Fruit fly (Drosophila melanogaster): Measurements from ENCODE around the gene KP78b.

The KP78b gene

DNA sequence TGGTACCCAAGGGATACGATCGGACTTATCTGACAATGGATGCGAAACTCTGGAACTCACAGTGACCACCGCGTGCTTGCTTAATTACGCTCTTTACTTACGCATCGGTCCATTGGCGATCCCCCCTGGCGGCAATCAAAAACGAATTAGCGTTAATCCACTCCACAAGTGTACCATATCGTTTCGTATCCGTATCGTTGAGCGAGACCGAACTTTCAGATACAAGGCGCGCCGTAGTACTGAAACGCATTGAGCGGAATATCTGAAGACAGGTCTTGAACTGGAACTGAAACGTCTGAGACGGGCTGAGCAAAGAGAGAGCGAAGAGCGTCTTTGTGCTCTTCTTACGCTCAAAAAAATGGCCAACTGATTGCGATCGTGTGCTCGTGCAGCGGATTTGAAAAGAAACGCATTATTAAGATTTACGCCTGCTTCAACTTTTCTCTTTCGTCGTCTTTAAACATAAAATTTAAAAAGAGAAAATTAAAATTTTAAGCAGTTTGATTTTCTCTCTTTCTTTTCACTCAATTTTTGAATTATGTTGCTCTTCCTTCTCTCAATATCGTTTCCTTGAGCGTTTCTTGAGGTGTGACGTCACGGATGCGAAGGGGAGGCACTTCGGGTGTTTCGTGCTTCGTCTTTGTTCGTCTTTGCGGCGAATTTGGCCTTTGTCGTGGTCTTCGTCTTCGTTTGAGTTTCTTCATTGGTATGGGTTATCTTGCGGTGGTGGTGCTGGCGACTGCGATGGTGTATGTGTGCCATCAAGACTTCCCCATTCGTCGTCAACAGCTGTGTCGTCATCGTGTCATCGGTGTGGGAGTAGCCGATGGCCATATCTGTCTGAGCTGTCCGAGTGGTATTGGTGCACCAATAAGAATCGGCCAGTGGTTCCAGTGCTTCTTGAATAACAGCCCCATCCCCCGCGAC is at the start of gene KP78b, which contains the start of gene KP78a:
TSS of gene KP78b (minus strand) at position 220 of the 927 bp plus-strand sequence.
TSS of gene KP78a (minus strand) at position 220 of the 927 bp plus-strand sequence.
- TF ChIP-seq psq (optimal IDR thresholded peaks at IDR 0.05): no peak
- TF ChIP-seq h (optimal IDR thresholded peaks at IDR 0.05): no peak
- no peak for TF ChIP-seq Myc (optimal IDR thresholded peaks at IDR 0.05)
- no peak for TF ChIP-seq ttk (optimal IDR thresholded peaks at IDR 0.05)
- TF ChIP-seq Sin3A (optimal IDR thresholded peaks at IDR 0.05): no peak
- no peak for TF ChIP-seq insv (optimal IDR thresholded peaks at IDR 0.05)

DNA sequence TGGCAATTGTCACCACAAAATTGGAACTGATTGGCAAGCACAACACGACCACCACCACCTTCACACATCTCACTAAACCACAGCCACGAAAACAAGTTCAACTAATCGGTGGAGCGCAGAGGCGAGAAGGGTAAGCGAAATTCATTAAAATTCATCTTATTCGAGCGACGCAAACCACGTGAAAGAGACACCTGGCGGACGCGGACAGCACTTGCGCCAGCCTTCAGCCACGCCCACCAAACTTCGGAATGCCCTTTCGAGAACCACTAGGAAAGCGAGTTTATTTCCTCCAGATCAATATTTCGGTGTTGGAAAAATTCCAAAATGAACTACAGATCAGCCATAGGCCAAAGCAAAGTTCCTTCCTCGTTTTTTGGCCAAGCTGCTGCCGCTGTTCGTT is 42.6 kb upstream of the KP78b start:
- no peak for TF ChIP-seq psq (optimal IDR thresholded peaks at IDR 0.05)
- no peak for TF ChIP-seq ttk (optimal IDR thresholded peaks at IDR 0.05)
- no peak for TF ChIP-seq h (optimal IDR thresholded peaks at IDR 0.05)
- TF ChIP-seq Myc (optimal IDR thresholded peaks at IDR 0.05): no peak
- TF ChIP-seq insv (optimal IDR thresholded peaks at IDR 0.05): no peak
- TF ChIP-seq Sin3A (optimal IDR thresholded peaks at IDR 0.05): no peak

DNA sequence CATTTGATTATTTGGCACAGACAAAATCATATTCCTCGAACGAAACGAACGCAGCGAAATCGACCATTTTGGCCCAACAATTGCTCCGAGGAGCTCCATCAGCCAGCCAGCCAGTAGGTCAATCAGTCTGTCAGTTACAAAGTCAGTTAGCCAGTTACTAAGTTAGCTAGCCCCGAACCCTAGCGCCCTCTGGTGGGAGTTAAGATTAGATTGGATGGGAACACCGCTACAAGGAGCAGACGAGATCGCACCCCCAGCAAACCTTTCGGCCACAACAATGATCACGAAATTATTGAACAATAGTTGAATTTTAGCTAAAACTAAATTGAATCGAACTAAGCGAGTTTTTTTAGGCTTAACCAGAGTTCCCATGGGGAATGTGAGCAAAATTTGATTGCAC is 41.0 kb upstream of the KP78b start:
- TF ChIP-seq ttk (optimal IDR thresholded peaks at IDR 0.05) (no peak), insv (optimal IDR thresholded peaks at IDR 0.05) (no peak), h (optimal IDR thresholded peaks at IDR 0.05) (no peak), Myc (optimal IDR thresholded peaks at IDR 0.05) (no peak), psq (optimal IDR thresholded peaks at IDR 0.05) (no peak), Sin3A (optimal IDR thresholded peaks at IDR 0.05) (no peak)

DNA sequence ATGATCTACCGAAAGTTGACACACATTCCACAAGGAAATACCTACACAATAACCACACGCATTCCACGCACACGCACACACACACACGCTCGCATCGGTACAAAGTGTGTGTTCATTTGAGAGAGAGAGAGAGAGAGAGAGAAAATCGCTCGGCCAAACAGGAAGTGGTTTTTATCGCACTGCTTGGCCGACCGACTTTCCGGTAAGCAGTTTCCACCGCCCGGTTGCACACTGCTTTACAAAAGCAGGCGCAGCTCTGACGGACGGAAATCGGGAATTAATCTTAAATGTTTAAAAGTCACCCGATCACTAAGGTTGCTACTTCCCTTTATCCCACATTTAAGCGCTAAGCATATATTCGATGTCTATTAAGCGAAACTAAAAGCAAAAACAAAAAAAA is 39.9 kb upstream of the KP78b start:
- no peak for TF ChIP-seq psq (optimal IDR thresholded peaks at IDR 0.05)
- no peak for TF ChIP-seq insv (optimal IDR thresholded peaks at IDR 0.05)
- no peak for TF ChIP-seq Sin3A (optimal IDR thresholded peaks at IDR 0.05)
- TF ChIP-seq h (optimal IDR thresholded peaks at IDR 0.05): no peak
- TF ChIP-seq Myc (optimal IDR thresholded peaks at IDR 0.05): no peak

DNA sequence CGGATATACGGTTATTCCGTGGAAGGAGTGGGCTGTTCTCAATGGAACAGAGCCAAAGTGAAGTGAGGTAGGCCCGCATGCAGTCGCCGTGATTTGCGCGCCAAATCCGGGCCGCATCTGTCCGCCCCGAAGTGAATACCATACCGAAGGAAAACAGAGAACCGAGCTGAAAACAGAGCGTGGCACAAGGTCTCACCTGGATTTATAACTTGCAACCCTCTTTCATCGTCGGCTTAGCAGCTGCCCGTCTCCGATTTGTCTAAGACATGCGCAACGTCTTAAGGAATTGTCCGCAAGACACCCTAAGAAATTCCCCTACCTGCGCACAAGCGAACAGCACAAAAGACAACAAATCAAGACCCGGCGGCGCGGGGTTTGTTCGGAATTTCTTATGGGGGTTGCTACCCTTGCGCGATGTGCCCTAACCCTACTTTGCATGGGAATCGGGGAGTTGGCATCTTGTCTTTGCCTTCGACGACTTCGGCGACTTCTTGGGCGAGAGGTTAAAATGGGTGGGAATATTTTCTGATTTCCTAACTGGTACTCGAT is 25.7 kb upstream of the KP78b start:
- TF ChIP-seq psq (optimal IDR thresholded peaks at IDR 0.05) (no peak), insv (optimal IDR thresholded peaks at IDR 0.05) (no peak), ttk (optimal IDR thresholded peaks at IDR 0.05) (no peak), h (optimal IDR thresholded peaks at IDR 0.05) (no peak), Myc (optimal IDR thresholded peaks at IDR 0.05) (no peak), Sin3A (optimal IDR thresholded peaks at IDR 0.05) (no peak)

DNA sequence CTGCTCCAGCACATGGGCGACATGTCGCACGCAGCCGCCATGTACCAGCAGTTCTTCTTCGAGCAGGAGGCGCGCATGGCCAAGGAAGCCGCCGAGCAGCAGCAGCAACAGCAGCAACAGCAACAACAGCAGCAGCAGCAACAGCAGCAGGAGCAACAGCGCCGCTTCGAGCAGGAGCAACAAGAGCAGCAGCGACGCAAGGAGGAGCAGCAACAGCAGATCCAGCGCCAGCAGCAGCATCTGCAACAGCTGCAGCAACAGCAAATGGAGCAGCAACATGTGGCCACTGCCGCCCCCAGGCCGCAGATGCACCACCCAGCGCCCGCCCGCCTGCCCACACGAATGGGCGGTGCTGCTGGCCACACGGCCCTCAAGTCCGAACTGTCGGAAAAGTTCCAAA is 22.2 kb upstream of the KP78b start:
- no peak for TF ChIP-seq psq (optimal IDR thresholded peaks at IDR 0.05)
- TF ChIP-seq insv (optimal IDR thresholded peaks at IDR 0.05): no peak
- TF ChIP-seq h (optimal IDR thresholded peaks at IDR 0.05): no peak
- TF ChIP-seq ttk (optimal IDR thresholded peaks at IDR 0.05): no peak
- no peak for TF ChIP-seq Myc (optimal IDR thresholded peaks at IDR 0.05)
- no peak for TF ChIP-seq Sin3A (optimal IDR thresholded peaks at IDR 0.05)

DNA sequence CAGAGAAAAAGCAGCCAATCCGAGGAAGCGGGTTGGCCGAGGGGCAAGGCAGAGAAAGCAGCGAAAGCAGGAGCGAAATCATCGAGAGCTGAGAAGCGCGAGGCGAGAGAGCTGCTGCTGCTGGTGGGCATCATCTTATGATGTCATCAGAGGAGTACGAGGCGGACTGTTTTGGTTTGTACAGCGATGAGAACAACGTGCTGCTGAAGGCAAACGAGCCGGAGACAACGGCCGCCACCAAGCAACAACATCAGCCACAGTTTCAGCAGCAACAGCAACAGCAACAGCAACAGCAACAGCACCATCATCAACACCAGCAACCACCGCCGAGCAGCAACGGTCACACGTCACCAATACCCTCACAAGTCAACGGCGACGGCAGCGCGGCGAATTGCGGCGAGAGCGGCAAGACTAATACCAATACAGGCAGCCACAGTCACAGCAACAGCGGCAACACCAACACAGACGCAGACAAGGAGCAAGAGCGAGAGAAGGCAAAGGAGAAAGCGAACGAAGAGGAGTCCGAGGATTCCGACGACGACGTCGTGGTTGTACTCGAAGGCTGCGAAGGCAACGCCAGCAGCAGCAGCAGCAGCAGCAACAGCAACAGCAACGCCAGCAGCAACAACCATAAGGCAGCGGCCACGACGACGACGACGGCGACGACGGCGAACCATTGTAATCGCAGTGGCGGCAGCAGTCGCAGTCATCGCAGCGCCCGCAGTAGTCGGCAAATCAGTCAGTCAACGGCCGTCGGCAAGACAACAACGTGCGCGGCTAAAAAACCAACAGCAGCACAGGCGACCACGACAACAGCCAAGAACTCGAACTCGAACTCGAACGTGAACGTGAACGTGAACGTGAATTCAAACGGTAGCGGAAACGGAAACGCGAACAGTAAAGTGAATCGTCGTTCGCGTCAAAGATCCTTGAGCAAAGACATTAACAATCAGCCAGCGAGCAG is 19.4 kb upstream of the KP78b start:
- TF ChIP-seq Myc (optimal IDR thresholded peaks at IDR 0.05) (no peak), insv (optimal IDR thresholded peaks at IDR 0.05) (no peak), Sin3A (optimal IDR thresholded peaks at IDR 0.05) (no peak), psq (optimal IDR thresholded peaks at IDR 0.05) (no peak)

DNA sequence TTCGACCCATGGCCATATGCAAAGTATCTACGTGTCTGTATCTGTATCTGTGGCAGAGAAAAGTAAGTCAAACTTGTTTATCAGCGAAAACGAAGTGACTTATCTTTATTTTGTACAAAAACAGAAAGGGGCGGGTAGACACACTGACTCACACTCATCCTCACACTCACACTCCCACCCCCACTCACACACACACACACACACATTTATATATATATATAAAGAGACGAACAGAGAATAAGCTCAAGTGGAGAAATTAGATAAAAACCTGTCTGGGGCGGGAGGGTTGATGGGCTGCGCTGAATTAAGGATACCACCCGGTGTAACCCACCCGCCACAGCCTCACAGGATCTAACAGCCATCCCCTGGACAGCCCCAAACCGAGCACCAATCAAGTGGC is 17.9 kb upstream of the KP78b start:
- TF ChIP-seq insv (optimal IDR thresholded peaks at IDR 0.05): no peak
- no peak for TF ChIP-seq Myc (optimal IDR thresholded peaks at IDR 0.05)
- no peak for TF ChIP-seq psq (optimal IDR thresholded peaks at IDR 0.05)
- TF ChIP-seq h (optimal IDR thresholded peaks at IDR 0.05): no peak
- no peak for TF ChIP-seq Sin3A (optimal IDR thresholded peaks at IDR 0.05)
- TF ChIP-seq ttk (optimal IDR thresholded peaks at IDR 0.05): no peak

DNA sequence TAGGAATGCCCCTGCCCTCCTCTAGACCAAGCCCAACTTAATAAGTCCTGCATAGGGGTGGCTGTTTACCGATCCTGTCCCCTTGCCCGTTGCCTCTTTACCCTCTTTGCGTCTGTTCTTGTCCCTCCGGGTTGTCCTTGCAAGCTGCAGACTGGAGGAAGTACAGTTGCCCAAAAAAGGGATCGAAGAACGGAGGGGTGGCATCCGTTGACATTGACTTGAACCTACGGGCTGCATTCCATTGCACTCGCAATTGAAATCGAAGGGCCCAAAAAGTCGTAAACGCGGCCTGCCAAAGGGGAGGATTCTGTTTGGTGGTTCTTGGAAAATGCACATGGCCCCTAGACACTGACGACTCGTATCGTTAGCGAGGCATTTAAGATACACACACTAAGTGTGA is 17.4 kb upstream of the KP78b start:
- TF ChIP-seq insv (optimal IDR thresholded peaks at IDR 0.05) (no peak), psq (optimal IDR thresholded peaks at IDR 0.05) (no peak), Sin3A (optimal IDR thresholded peaks at IDR 0.05) (no peak), h (optimal IDR thresholded peaks at IDR 0.05) (no peak), ttk (optimal IDR thresholded peaks at IDR 0.05) (no peak), Myc (optimal IDR thresholded peaks at IDR 0.05) (no peak)

DNA sequence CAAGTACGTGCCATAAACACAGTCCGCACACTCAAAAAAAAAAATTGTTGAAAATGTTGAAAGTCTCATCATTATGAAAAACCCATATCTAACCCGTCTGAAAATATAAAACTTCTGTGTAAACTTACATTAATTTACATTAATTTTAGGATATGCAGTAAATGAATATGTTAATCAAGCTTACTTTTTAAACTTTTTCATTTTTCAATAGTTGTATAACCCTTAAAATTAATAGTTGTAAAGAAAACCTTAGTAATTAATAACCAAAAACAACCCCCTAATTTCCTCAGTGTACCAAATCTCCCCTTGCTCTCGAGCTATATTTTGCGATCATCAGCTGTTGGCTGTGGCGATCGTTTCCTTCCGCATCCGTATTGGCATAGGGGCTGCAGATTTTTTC is 15.8 kb upstream of the KP78b start:
- TF ChIP-seq psq (optimal IDR thresholded peaks at IDR 0.05): no peak
- TF ChIP-seq insv (optimal IDR thresholded peaks at IDR 0.05): no peak
- no peak for TF ChIP-seq h (optimal IDR thresholded peaks at IDR 0.05)
- no peak for TF ChIP-seq Myc (optimal IDR thresholded peaks at IDR 0.05)
- TF ChIP-seq ttk (optimal IDR thresholded peaks at IDR 0.05): no peak
- no peak for TF ChIP-seq Sin3A (optimal IDR thresholded peaks at IDR 0.05)

DNA sequence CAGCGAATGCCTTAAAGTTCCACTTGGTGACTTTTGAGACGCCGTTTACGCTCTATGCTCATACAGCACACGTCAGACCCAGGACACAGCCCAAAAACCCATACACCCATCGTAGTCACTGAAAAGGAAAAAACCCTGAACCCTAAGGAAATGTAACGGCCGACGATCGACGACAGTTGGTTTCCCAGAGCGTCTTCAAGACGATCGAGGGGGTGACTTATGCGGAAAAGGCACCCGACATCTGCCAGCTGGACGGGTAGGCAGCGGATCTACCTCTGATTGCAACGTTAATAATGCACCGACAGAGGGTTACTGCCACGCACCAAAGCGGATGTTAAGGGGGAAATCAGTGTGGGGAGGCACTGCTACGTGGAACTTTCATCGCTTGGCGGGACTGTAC is 13.4 kb upstream of the KP78b start:
- no peak for TF ChIP-seq ttk (optimal IDR thresholded peaks at IDR 0.05)
- no peak for TF ChIP-seq psq (optimal IDR thresholded peaks at IDR 0.05)
- no peak for TF ChIP-seq Sin3A (optimal IDR thresholded peaks at IDR 0.05)
- TF ChIP-seq Myc (optimal IDR thresholded peaks at IDR 0.05): no peak
- no peak for TF ChIP-seq h (optimal IDR thresholded peaks at IDR 0.05)
- TF ChIP-seq insv (optimal IDR thresholded peaks at IDR 0.05): no peak

Measured in Kc167 (cell line).